Fruit fly (Drosophila melanogaster): ENCODE data around the gene cmet.

Gene cmet

DNA sequence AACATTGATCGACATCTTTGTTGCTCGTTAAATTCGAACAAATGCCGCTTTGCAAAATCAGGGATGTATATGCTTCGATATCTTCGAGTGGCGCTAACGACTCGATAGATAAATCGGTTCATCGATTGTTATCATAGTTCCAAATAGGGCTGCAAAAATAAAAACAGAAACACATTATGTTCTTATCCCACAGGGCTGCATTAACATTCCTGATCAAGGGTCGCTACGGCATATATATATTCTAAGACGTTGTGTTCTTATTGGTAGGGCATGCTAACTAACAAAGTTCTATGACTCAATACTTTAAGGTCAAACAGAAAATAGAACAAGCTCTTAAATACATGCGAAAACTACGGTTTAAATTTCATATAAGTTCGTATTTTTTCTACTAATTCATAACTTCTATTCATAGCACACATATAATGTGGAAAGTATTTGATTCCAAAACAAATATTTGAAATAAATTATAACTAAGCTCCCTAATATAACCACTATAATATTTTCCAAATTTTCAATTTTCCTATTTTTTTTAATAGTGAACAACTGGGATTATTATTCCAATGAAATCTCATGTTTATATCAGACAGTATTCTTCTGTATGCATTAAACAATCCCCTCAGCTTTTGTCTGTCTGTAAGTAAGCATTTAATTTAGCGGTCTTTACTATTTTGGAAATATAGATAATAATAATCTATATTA lies at the start of gene cmet:
cmet (minus strand) TSS at position 70 of the 699 bp plus-strand sequence.
- TF ChIP-seq CG33017 (tag; optimal IDR thresholded peaks at IDR 0.05) (peak; percentile 5), CG1620 (GFP tag; optimal IDR thresholded peaks at IDR 0.05) (peak; percentile 42), CG12768 (GFP tag; optimal IDR thresholded peaks at IDR 0.05) (no peak), CG14711 (tag; optimal IDR thresholded peaks at IDR 0.05) (no peak), Clk (GFP tag; optimal IDR thresholded peaks at IDR 0.05) (no peak), cic (GFP tag; optimal IDR thresholded peaks at IDR 0.05) (no peak), Crg-1 (GFP tag; optimal IDR thresholded peaks at IDR 0.05) (peak; percentile 6), pad (GFP tag; optimal IDR thresholded peaks at IDR 0.05) (no peak), CG7101 (tag; optimal IDR thresholded peaks at IDR 0.05) (no peak), bab1 (GFP tag; optimal IDR thresholded peaks at IDR 0.05) (peak; percentile 33), ovo (GFP tag; optimal IDR thresholded peaks at IDR 0.05) (no peak), Hr96 (GFP tag; optimal IDR thresholded peaks at IDR 0.05) (peak; percentile 60), CG5204 (GFP tag; optimal IDR thresholded peaks at IDR 0.05) (peak; percentile 44), kay (GFP tag; ENCODE audit: borderline replicate concordance) (peak; percentile 21), CG11617 (GFP tag; optimal IDR thresholded peaks at IDR 0.05) (peak; percentile 8), tj (GFP tag; optimal IDR thresholded peaks at IDR 0.05) (no peak), toe (GFP tag; optimal IDR thresholded peaks at IDR 0.05) (peak; percentile 64), Mnt (GFP tag; optimal IDR thresholded peaks at IDR 0.05) (no peak), cnc (optimal IDR thresholded peaks at IDR 0.05) (no peak), CG7045 (GFP tag; optimal IDR thresholded peaks at IDR 0.05) (peak; percentile 16)

DNA sequence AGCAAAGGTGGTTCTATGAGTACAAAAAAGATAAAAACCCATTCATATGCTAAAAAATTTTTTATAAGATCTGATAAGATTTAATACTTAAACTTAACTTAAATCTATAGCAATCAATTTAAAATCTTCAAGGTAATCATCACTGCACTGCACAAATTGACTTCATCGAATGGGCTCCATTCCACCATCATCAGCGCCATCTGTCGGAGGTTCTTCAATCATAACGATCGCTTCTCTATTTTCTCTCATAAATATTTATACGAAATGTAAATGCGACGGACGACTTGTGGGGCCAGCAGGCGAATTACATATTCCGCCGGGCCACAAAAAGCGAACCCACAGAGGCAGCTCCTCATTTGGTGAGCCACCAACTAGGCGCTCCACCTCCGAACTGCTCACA lies 49.7 kb upstream of the cmet start:
- TF ChIP-seq Hr96 (GFP tag; optimal IDR thresholded peaks at IDR 0.05), result no peak
- TF ChIP-seq CG12768 (GFP tag; optimal IDR thresholded peaks at IDR 0.05), result no peak
- no peak for TF ChIP-seq pad (GFP tag; optimal IDR thresholded peaks at IDR 0.05)
- TF ChIP-seq CG5204 (GFP tag; optimal IDR thresholded peaks at IDR 0.05), result no peak
- TF ChIP-seq bab1 (GFP tag; optimal IDR thresholded peaks at IDR 0.05), result no peak
- TF ChIP-seq toe (GFP tag; optimal IDR thresholded peaks at IDR 0.05), result no peak
- TF ChIP-seq CG11617 (GFP tag; optimal IDR thresholded peaks at IDR 0.05), result no peak
- no peak for TF ChIP-seq ovo (GFP tag; optimal IDR thresholded peaks at IDR 0.05)
- TF ChIP-seq CG14711 (tag; optimal IDR thresholded peaks at IDR 0.05), result no peak

DNA sequence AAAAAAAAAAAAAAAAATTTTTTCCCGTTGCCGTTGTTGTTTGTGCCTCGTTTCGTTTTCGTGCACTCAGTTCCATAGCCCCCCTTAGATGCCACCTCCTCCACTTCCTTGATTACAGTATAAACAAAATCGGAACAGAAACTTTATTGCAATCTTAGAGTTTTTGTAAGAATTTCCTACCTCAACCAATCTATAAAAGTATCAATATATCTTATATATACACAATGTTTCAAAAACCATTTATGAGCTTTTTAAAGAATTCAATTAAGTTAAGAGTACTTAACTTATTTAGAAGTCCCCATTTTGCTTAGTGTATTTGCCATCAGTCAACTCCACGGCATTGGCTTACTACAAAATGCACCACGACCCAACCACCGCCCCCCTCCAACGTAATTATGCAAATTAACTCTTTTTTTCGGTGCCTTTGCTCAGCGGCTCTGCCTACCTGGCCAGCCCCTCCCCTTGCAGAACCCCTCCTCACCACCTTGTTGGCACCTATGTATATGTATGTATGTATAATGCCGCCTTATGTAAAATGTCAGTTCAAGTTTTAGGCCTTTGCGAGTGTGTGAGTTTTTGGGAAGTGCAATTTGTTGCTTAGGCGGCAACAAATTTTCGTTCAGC lies 49.0 kb upstream of the cmet start:
- TF ChIP-seq Mnt (GFP tag; optimal IDR thresholded peaks at IDR 0.05) (no peak), CG12768 (GFP tag; optimal IDR thresholded peaks at IDR 0.05) (no peak), cic (GFP tag; optimal IDR thresholded peaks at IDR 0.05) (no peak), pad (GFP tag; optimal IDR thresholded peaks at IDR 0.05) (no peak), CG14711 (tag; optimal IDR thresholded peaks at IDR 0.05) (no peak), Hr96 (GFP tag; optimal IDR thresholded peaks at IDR 0.05) (no peak), CG7045 (GFP tag; optimal IDR thresholded peaks at IDR 0.05) (no peak), cnc (optimal IDR thresholded peaks at IDR 0.05) (no peak), ovo (GFP tag; optimal IDR thresholded peaks at IDR 0.05) (no peak), CG33017 (tag; optimal IDR thresholded peaks at IDR 0.05) (no peak), Crg-1 (GFP tag; optimal IDR thresholded peaks at IDR 0.05) (no peak), bab1 (GFP tag; optimal IDR thresholded peaks at IDR 0.05) (no peak), Clk (GFP tag; optimal IDR thresholded peaks at IDR 0.05) (no peak), kay (GFP tag; ENCODE audit: borderline replicate concordance) (no peak), CG5204 (GFP tag; optimal IDR thresholded peaks at IDR 0.05) (no peak), tj (GFP tag; optimal IDR thresholded peaks at IDR 0.05) (no peak), toe (GFP tag; optimal IDR thresholded peaks at IDR 0.05) (no peak), CG11617 (GFP tag; optimal IDR thresholded peaks at IDR 0.05) (no peak), CG1620 (GFP tag; optimal IDR thresholded peaks at IDR 0.05) (no peak)

DNA sequence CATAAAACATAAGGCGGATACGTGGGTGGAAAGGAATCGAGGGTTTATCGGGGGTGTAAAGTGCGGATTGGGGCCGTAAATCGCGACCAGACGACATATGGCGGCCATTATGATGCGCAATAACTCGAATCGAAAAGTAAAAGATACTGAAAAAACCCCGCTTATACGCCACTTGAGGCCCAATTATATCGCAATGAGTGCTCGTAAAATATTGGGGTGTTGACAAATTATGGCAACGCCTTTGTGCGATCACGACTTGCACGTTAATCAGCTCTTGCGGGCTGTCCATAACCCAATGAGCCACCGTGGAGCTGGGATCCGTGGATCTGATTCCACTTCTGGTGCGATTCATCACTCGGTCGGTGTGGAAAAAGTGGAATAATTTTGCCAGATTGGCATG lies 41.0 kb upstream of the cmet start:
- TF ChIP-seq Clk (GFP tag; optimal IDR thresholded peaks at IDR 0.05) (no peak), cic (GFP tag; optimal IDR thresholded peaks at IDR 0.05) (no peak), kay (GFP tag; ENCODE audit: borderline replicate concordance) (no peak), Crg-1 (GFP tag; optimal IDR thresholded peaks at IDR 0.05) (no peak), CG7101 (tag; optimal IDR thresholded peaks at IDR 0.05) (no peak), pad (GFP tag; optimal IDR thresholded peaks at IDR 0.05) (no peak), tj (GFP tag; optimal IDR thresholded peaks at IDR 0.05) (no peak)

DNA sequence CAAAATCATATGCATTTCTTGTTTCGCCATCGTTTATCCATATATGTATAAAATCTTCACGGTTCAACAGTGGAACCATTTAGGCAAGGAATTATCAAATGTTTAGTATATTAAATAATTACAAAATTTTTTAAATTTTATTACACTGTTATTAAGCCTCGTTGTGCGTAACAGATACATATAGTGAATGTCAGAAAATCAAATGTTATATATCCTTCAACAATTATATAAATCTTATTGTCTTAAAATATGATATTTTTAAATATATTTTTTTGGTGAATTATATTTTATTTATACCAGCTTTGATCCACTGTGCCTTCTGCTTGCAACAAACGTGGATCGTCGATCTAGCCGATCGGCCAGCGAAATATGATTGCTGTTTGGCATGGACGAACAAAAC lies 38.3 kb upstream of the cmet start:
- TF ChIP-seq CG1620 (GFP tag; optimal IDR thresholded peaks at IDR 0.05), result no peak
- TF ChIP-seq tj (GFP tag; optimal IDR thresholded peaks at IDR 0.05), result no peak
- TF ChIP-seq CG14711 (tag; optimal IDR thresholded peaks at IDR 0.05), result no peak
- no peak for TF ChIP-seq bab1 (GFP tag; optimal IDR thresholded peaks at IDR 0.05)
- no peak for TF ChIP-seq Hr96 (GFP tag; optimal IDR thresholded peaks at IDR 0.05)
- TF ChIP-seq CG33017 (tag; optimal IDR thresholded peaks at IDR 0.05), result no peak
- TF ChIP-seq CG12768 (GFP tag; optimal IDR thresholded peaks at IDR 0.05), result no peak
- TF ChIP-seq CG7045 (GFP tag; optimal IDR thresholded peaks at IDR 0.05), result no peak
- no peak for TF ChIP-seq cic (GFP tag; optimal IDR thresholded peaks at IDR 0.05)
- no peak for TF ChIP-seq pad (GFP tag; optimal IDR thresholded peaks at IDR 0.05)
- TF ChIP-seq kay (GFP tag; ENCODE audit: borderline replicate concordance), result no peak

DNA sequence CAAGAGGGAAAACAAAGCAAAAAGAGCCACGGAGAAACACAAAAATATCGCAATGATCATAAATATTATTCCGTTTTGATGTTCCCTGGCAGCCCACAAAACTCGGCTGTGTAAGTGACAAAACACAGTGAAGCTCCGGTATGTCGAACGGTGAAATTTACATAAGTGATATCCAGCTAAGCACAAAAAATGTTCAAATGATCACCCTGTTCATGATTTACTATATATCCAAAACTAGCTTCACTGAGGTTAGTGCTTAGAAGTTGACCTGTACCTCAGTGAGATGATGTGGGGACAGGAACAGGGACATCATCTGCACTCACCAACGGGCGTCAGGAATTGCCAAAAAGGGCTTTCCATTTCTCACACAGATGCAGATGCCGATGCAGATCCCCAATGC lies 37.3 kb upstream of the cmet start:
- TF ChIP-seq CG14711 (tag; optimal IDR thresholded peaks at IDR 0.05) (no peak), CG11617 (GFP tag; optimal IDR thresholded peaks at IDR 0.05) (no peak), CG7045 (GFP tag; optimal IDR thresholded peaks at IDR 0.05) (no peak)
